Fruit fly (Drosophila melanogaster): Measurements from ENCODE around the gene Ilp3.

Gene Ilp3

DNA sequence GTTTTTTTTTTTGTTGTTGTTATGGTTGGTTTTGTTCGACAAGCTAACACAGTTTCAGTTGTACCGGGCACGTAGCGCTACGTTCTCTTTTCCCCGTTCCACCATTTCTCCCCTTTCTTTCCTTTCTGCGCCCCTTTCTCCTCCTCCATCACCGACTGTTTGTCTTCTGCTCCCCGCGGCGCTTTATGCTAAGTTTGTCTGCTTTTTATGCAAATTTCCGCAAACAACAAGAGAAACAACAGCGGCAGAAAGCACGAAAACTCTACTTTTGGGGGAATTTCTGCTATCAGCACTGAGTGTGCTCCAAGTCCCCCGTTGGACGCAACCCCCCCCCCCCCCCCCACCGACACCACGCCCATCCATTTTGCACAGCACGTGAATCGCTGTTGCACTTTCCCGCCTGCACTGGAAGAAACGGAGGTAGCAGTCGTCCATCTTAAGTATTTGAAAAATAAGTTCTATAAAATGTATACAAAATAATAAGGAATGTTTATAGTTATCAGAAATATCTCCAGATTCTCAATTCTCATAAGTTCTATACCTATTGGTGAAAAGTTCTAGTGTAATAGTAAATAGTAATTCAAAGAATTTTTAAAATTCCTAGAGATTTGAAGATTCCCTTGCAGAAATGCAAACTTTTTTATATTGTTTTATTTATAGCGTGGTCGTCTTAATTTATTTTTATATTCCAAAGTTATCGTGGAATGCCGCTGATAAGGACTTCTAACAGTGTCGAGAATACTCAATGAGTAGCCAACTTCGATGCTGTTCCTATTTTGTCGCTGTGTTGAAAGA, 36.8 kb downstream of the Ilp3 start (continued):
- TF ChIP-seq Lpt (GFP tag; optimal IDR thresholded peaks at IDR 0.05) (no peak), btn (GFP tag; optimal IDR thresholded peaks at IDR 0.05) (no peak), dmrt99B (tag; optimal IDR thresholded peaks at IDR 0.05) (peak; percentile 8), Gug (GFP tag; IDR thresholded peaks at IDR 0.05) (no peak), HLH54F (GFP tag; optimal IDR thresholded peaks at IDR 0.05) (no peak), sima (GFP tag; optimal IDR thresholded peaks at IDR 0.05) (no peak), bowl (GFP tag; IDR thresholded peaks at IDR 0.05) (no peak), psq (GFP tag; optimal IDR thresholded peaks at IDR 0.05) (no peak), CG42726 (GFP tag; IDR thresholded peaks at IDR 0.05; ENCODE audit: partially characterized antibody) (no peak), CG17385 (GFP tag; optimal IDR thresholded peaks at IDR 0.05) (no peak), CG6689 (GFP tag; IDR thresholded peaks at IDR 0.05) (no peak), CG2678 (tag; optimal IDR thresholded peaks at IDR 0.05) (peak; percentile 7), her (GFP tag; optimal IDR thresholded peaks at IDR 0.05) (no peak), fd102C (GFP tag; optimal IDR thresholded peaks at IDR 0.05) (no peak), CG8944 (GFP tag; optimal IDR thresholded peaks at IDR 0.05) (no peak), Dp (GFP tag; optimal IDR thresholded peaks at IDR 0.05) (no peak), Nf-YA (GFP tag; IDR thresholded peaks at IDR 0.05) (no peak), gcm2 (GFP tag; optimal IDR thresholded peaks at IDR 0.05) (no peak), gce (GFP tag; IDR thresholded peaks at IDR 0.05) (no peak), da (GFP tag; optimal IDR thresholded peaks at IDR 0.05) (no peak), tin (GFP tag; optimal IDR thresholded peaks at IDR 0.05) (no peak), crol (GFP tag; IDR thresholded peaks at IDR 0.05) (peak; percentile 69), Nf-YC (tag; optimal IDR thresholded peaks at IDR 0.05) (no peak)

dm6 chr3L:9764307-9764706, 37.6 kb downstream of the Ilp3 start:
- peak; percentile 6 for TF ChIP-seq ind (GFP tag; optimal IDR thresholded peaks at IDR 0.05)
- peak; percentile 42 for TF ChIP-seq Med (GFP tag)
- peak; percentile 2 for TF ChIP-seq CG11504 (tag; optimal IDR thresholded peaks at IDR 0.05)
- 0 out of 2 replicates have a peak, but pooled peaks have one; percentile 24 for TF ChIP-seq CG31441 (GFP tag; IDR thresholded peaks at IDR 0.05)
- TF ChIP-seq sens (GFP tag) = peak; percentile 21
- no peak for TF ChIP-seq toy (GFP tag; IDR thresholded peaks at IDR 0.05)
- no peak for TF ChIP-seq peb (GFP tag; IDR thresholded peaks at IDR 0.05)
- peak in 1 of 2 experiments; percentile 54 for TF ChIP-seq Pdp1 (GFP tag; optimal IDR thresholded peaks at IDR 0.05)
- TF ChIP-seq Ets65A (GFP tag) = peak; percentile 72
- peak; percentile 33; the same call in 1 of the 2 replicates for TF ChIP-seq CG9932 (GFP tag; IDR thresholded peaks at IDR 0.05)
- TF ChIP-seq lilli (GFP tag; optimal IDR thresholded peaks at IDR 0.05) = peak; percentile 13
- peak; percentile 21 for TF ChIP-seq CG2678 (tag; optimal IDR thresholded peaks at IDR 0.05)
- no peak for TF ChIP-seq jigr1 (GFP tag; IDR thresholded peaks at IDR 0.05)
- no peak for TF ChIP-seq trh (GFP tag; optimal IDR thresholded peaks at IDR 0.05)
- no peak for TF ChIP-seq CG1529 (GFP tag; optimal IDR thresholded peaks at IDR 0.05)
- no peak for TF ChIP-seq BEAF-32 (GFP tag; optimal IDR thresholded peaks at IDR 0.05)
- TF ChIP-seq tgo (GFP tag; IDR thresholded peaks at IDR 0.05) = no peak
- TF ChIP-seq CG30403 (GFP tag; optimal IDR thresholded peaks at IDR 0.05) = peak; percentile 6
- peak in 1 of 2 experiments; percentile 9 for TF ChIP-seq Hr51 (GFP tag; optimal IDR thresholded peaks at IDR 0.05)
- TF ChIP-seq CG7372 (GFP tag; IDR thresholded peaks at IDR 0.05) = no peak
- no peak for TF ChIP-seq CG12071 (GFP tag; optimal IDR thresholded peaks at IDR 0.05)
- TF ChIP-seq CG2120 (GFP tag; optimal IDR thresholded peaks at IDR 0.05) = peak; percentile 21
- peak; percentile 7 for TF ChIP-seq unpg (GFP tag; optimal IDR thresholded peaks at IDR 0.05)
- peak; percentile 26 for TF ChIP-seq gem (tag; optimal IDR thresholded peaks at IDR 0.05)
- TF ChIP-seq Dip2 (GFP tag; IDR thresholded peaks at IDR 0.05) = no peak
